Worm (Caenorhabditis elegans) whole organism, midembryonic: ENCODE data around the gene atx-2.

Source experiments
- T22C8.4 ChIP-seq: fragments of 200-800 bp; sonication (Bioruptor generic); IDR thresholded peaks from 2 replicates; pipeline ENCODE4 v1.3.6; 2022; ENCODE audit warnings: missing genetic modification characterization, missing compliant biosample characterization
- cog-1 ChIP-seq: sonication (generic microtip); optimal IDR thresholded peaks from 2 replicates; lab custom pipeline; 2016; ENCODE audit warnings: missing genetic modification characterization, missing compliant biosample characterization
- flt-1 ChIP-seq: fragments of 200-800 bp; sonication (Bioruptor generic); IDR thresholded peaks from 2 replicates; pipeline ENCODE4 v1.3.6; 2022; ENCODE audit warnings: missing genetic modification characterization, missing compliant biosample characterization
- klf-2 ChIP-seq: fragments of 200-800 bp; sonication (Bioruptor generic); conservative IDR thresholded peaks from 2 replicates; pipeline ENCODE4 v1.3.6; 2022; ENCODE audit warnings: missing genetic modification reagents, missing genetic modification characterization, missing compliant biosample characterization
- med-1 ChIP-seq: sonication (generic microtip); optimal IDR thresholded peaks from 2 replicates; lab custom pipeline; 2017; ENCODE audit warnings: missing genetic modification characterization, mild to moderate bottlenecking, missing compliant biosample characterization, antibody characterized with exemption, missing genetic modification reagents; ENCODE audit not compliant: insufficient read depth
- ref-1 ChIP-seq: fragments of 200-800 bp; sonication (Bioruptor generic); conservative IDR thresholded peaks from 2 replicates; pipeline ENCODE4 v1.3.6; 2022; ENCODE audit warnings: missing genetic modification reagents, missing genetic modification characterization, missing compliant biosample characterization
- tab-1 ChIP-seq: fragments of 200-800 bp; sonication (Bioruptor generic); IDR thresholded peaks from 2 replicates; pipeline ENCODE4 v1.3.6; 2022; ENCODE audit warnings: missing genetic modification characterization, missing compliant biosample characterization
- ztf-23 ChIP-seq: fragments of 200-800 bp; sonication (Bioruptor generic); IDR thresholded peaks from 2 replicates; pipeline ENCODE4 v1.3.6; 2022; ENCODE audit warnings: missing genetic modification reagents, missing genetic modification characterization, missing compliant biosample characterization
- ztf-29 ChIP-seq: fragments of 200-800 bp; sonication (Bioruptor generic); IDR thresholded peaks from 2 replicates; pipeline ENCODE4 v1.3.6; 2022; ENCODE audit warnings: missing genetic modification reagents, missing genetic modification characterization, missing compliant biosample characterization

ce11 chrIII:10486455-10486854 lies 25.3 kb downstream of the atx-2 start:
- no peak for TF ChIP-seq tab-1 (GFP tag; lab: Robert Waterston, UW)
- no peak for TF ChIP-seq T22C8.4 (GFP tag; lab: Robert Waterston, UW)
- TF ChIP-seq ztf-29 (GFP tag; lab: Robert Waterston, UW), result no peak
- no peak for TF ChIP-seq klf-2 (GFP tag; lab: Robert Waterston, UW)
- no peak for TF ChIP-seq flt-1 (GFP tag; lab: Robert Waterston, UW)
- no peak for TF ChIP-seq ref-1
- no peak for TF ChIP-seq ztf-23 (GFP tag; lab: Robert Waterston, UW)
- TF ChIP-seq cog-1 (tag; lab: Kevin White, UChicago), result no peak
- no peak for TF ChIP-seq med-1 (GFP tag; lab: Kevin White, UChicago)
